Fruit fly (Drosophila melanogaster) whole organism, adult: ENCODE measurements around the gene CG3868.
A peak's percentile ranks its signal among the peaks of the same experiment; 100 is the strongest.

Experiments used
- CG11617 ChIP-seq: fragments of 200-800 bp; sonication (Bioruptor generic); optimal IDR thresholded peaks from 2 replicates; lab custom pipeline; 2017; ENCODE audit warnings: mild to moderate bottlenecking, missing biosample characterization, missing genetic modification reagents, missing genetic modification characterization
- CG12768 ChIP-seq: fragments of 200-800 bp; sonication (Bioruptor generic); optimal IDR thresholded peaks from 2 replicates; lab custom pipeline; 2017; ENCODE audit warnings: missing biosample characterization, missing genetic modification characterization, mild to moderate bottlenecking, moderate library complexity, missing genetic modification reagents
- CG14711 ChIP-seq: fragments of 200-800 bp; sonication (Bioruptor generic); optimal IDR thresholded peaks from 2 replicates; lab custom pipeline; 2018; ENCODE audit warnings: missing biosample characterization, mild to moderate bottlenecking, missing genetic modification characterization, moderate library complexity
- CG1620 ChIP-seq: fragments of 200-800 bp; sonication (Bioruptor generic); optimal IDR thresholded peaks from 2 replicates; lab custom pipeline; 2016; ENCODE audit warnings: missing biosample characterization, missing genetic modification characterization
- CG33017 ChIP-seq: fragments of 200-800 bp; sonication (Bioruptor generic); optimal IDR thresholded peaks from 2 replicates; lab custom pipeline; 2018; ENCODE audit warnings: missing biosample characterization, mild to moderate bottlenecking, missing genetic modification characterization, moderate library complexity
- CG5204 ChIP-seq: fragments of 200-800 bp; sonication (Bioruptor generic); optimal IDR thresholded peaks from 2 replicates; lab custom pipeline; 2016; ENCODE audit warnings: missing biosample characterization, missing genetic modification characterization
- CG7045 ChIP-seq: fragments of 200-800 bp; sonication (Bioruptor generic); optimal IDR thresholded peaks from 2 replicates; lab custom pipeline; 2017; ENCODE audit warnings: missing biosample characterization, mild to moderate bottlenecking, missing genetic modification characterization
- CG7101 ChIP-seq: fragments of 200-800 bp; sonication (Bioruptor generic); optimal IDR thresholded peaks from 2 replicates; lab custom pipeline; 2018; ENCODE audit warnings: missing biosample characterization, mild to moderate bottlenecking, missing genetic modification characterization, moderate library complexity
- Clk ChIP-seq: fragments of 200-800 bp; sonication (Bioruptor generic); optimal IDR thresholded peaks from 2 replicates; lab custom pipeline; 2017; ENCODE audit warnings: missing biosample characterization, missing genetic modification characterization
- Crg-1 ChIP-seq: fragments of 200-800 bp; sonication (Bioruptor generic); optimal IDR thresholded peaks from 2 replicates; lab custom pipeline; 2016; ENCODE audit warnings: missing biosample characterization, missing genetic modification characterization
- Hr96 ChIP-seq: fragments of 200-800 bp; sonication (Bioruptor generic); optimal IDR thresholded peaks from 2 replicates; lab custom pipeline; 2016; ENCODE audit warnings: missing biosample characterization, missing genetic modification characterization
- Mnt ChIP-seq: fragments of 200-800 bp; sonication (Bioruptor generic); optimal IDR thresholded peaks from 2 replicates; lab custom pipeline; 2016; ENCODE audit warnings: missing biosample characterization, mild to moderate bottlenecking, missing genetic modification characterization
- bab1 ChIP-seq: fragments of 200-800 bp; sonication (Bioruptor generic); optimal IDR thresholded peaks from 3 replicates; lab custom pipeline; 2019; ENCODE audit warnings: missing biosample characterization, mild to moderate bottlenecking, missing genetic modification characterization, moderate library complexity
- cic ChIP-seq: fragments of 200-800 bp; sonication (Bioruptor generic); optimal IDR thresholded peaks from 2 replicates; lab custom pipeline; 2017; ENCODE audit warnings: missing biosample characterization, mild to moderate bottlenecking, missing genetic modification characterization, moderate library complexity
- cnc ChIP-seq, 2 experiments: fragments of >200 bp; optimal IDR thresholded peaks; 2 replicates each; lab custom pipeline; 2017
- kay ChIP-seq: fragments of 200-800 bp; sonication (Bioruptor generic); peaks from one replicate; lab custom pipeline; 2016; ENCODE audit warnings: missing biosample characterization, missing genetic modification characterization, borderline replicate concordance
- ovo ChIP-seq: fragments of 200-800 bp; sonication (Bioruptor generic); optimal IDR thresholded peaks from 2 replicates; lab custom pipeline; 2016; ENCODE audit warnings: missing biosample characterization, missing genetic modification characterization
- pad ChIP-seq: fragments of 200-800 bp; sonication (Bioruptor generic); optimal IDR thresholded peaks from 3 replicates; lab custom pipeline; 2017; ENCODE audit warnings: missing biosample characterization, missing genetic modification characterization, mild to moderate bottlenecking, moderate library complexity, missing genetic modification reagents
- tj ChIP-seq: fragments of 200-800 bp; sonication (Bioruptor generic); optimal IDR thresholded peaks from 3 replicates; lab custom pipeline; 2017; ENCODE audit warnings: missing biosample characterization, mild to moderate bottlenecking, missing genetic modification characterization, moderate library complexity
- toe ChIP-seq: fragments of 200-800 bp; sonication (Bioruptor generic); optimal IDR thresholded peaks from 2 replicates; lab custom pipeline; 2016; ENCODE audit warnings: missing biosample characterization, missing genetic modification characterization

The CG3868 gene

DNA sequence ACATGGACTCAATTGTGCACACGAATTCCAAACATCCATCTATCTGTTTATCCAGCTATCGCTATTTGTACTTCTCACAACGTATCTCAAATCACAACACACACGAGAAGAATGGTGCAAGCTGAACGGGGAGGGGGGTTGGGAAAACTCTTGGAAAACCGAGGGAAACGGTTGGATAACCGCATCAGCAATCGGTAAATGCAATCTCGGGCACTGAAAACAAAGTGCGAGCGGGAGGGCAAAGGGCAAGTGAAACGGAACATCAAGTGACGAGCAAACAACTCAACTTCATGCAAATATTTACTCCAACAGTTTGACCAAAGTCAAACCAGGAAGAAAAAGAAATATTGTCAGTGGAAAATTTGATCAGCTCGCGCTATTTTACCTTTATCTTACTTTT, 44.3 kb upstream of the CG3868 start:
- TF ChIP-seq CG7045 (GFP tag; lab: Kevin White, UChicago) (no peak), kay (no peak)

DNA sequence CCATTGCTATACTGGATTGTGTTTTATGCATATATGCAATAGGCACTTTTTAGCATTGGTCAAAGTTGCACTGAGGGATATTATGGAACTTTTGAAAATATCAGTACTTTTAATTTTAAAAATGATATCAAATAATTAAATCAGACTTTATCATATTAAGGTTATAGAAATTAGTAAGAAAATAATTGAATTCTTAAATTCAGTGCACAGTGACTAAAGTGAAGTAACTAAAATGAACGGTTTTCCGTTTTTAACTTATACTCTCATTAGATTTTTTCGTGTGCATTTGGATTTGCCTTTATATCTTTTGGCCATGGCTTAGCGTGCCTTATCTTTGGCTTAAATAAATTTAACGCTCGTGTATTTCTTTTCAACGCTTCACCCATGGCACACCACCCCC, 38.1 kb upstream of the CG3868 start:
- TF ChIP-seq cnc (optimal IDR thresholded peaks at IDR 0.05; lab: Kevin White, UChicago) (no peak), Crg-1 (GFP tag; lab: Kevin White, UChicago) (no peak), CG5204 (GFP tag; lab: Kevin White, UChicago) (no peak), cic (no peak), CG12768 (GFP tag; lab: Kevin White, UChicago) (no peak), kay (no peak), CG7045 (GFP tag; lab: Kevin White, UChicago) (no peak), CG7101 (tag; lab: Kevin White, UChicago) (no peak), ovo (no peak), bab1 (no peak), Hr96 (GFP tag; lab: Kevin White, UChicago) (no peak), pad (no peak), CG14711 (no peak), CG33017 (tag; lab: Kevin White, UChicago) (no peak), toe (no peak), Mnt (GFP tag; lab: Kevin White, UChicago) (no peak), tj (no peak), CG11617 (GFP tag; lab: Kevin White, UChicago) (no peak)

dm6 chr3L:14432252-14432651, 29.7 kb upstream of the CG3868 start:
- TF ChIP-seq tj (no peak), CG11617 (GFP tag; lab: Kevin White, UChicago) (no peak), CG33017 (tag; lab: Kevin White, UChicago) (no peak), Crg-1 (GFP tag; lab: Kevin White, UChicago) (no peak), Mnt (GFP tag; lab: Kevin White, UChicago) (no peak), CG5204 (GFP tag; lab: Kevin White, UChicago) (no peak), ovo (no peak), pad (no peak), bab1 (no peak), CG1620 (GFP tag; lab: Kevin White, UChicago) (no peak), cic (no peak), toe (no peak), CG14711 (no peak)

dm6 chr3L:14428958-14429357, 26.4 kb upstream of the CG3868 start:
- TF ChIP-seq toe (no peak), CG33017 (tag; lab: Kevin White, UChicago) (no peak), CG7045 (GFP tag; lab: Kevin White, UChicago) (no peak), Clk (GFP tag; lab: Kevin White, UChicago) (no peak), Crg-1 (GFP tag; lab: Kevin White, UChicago) (no peak), CG7101 (tag; lab: Kevin White, UChicago) (no peak), bab1 (no peak)

dm6 chr3L:14427292-14427729, 24.8 kb upstream of the CG3868 start:
- TF ChIP-seq CG11617 (GFP tag; lab: Kevin White, UChicago) = peak; percentile 15
- no peak for TF ChIP-seq cnc (optimal IDR thresholded peaks at IDR 0.05; lab: Kevin White, UChicago)
- no peak for TF ChIP-seq CG7045 (GFP tag; lab: Kevin White, UChicago)
- peak; percentile 16 for TF ChIP-seq CG1620 (GFP tag; lab: Kevin White, UChicago)
- TF ChIP-seq CG12768 (GFP tag; lab: Kevin White, UChicago) = peak; percentile 69
- peak; percentile 65 for TF ChIP-seq bab1
- TF ChIP-seq CG5204 (GFP tag; lab: Kevin White, UChicago) = no peak
- TF ChIP-seq ovo = peak; percentile 36
- TF ChIP-seq pad = peak; percentile 18
- TF ChIP-seq kay = peak; percentile 30
- TF ChIP-seq CG14711 = peak; percentile 30
- peak; percentile 75 for TF ChIP-seq tj
- TF ChIP-seq Crg-1 (GFP tag; lab: Kevin White, UChicago) = no peak
- peak; percentile 14 for TF ChIP-seq Clk (GFP tag; lab: Kevin White, UChicago)
- TF ChIP-seq CG33017 (tag; lab: Kevin White, UChicago) = peak; percentile 15
- TF ChIP-seq Mnt (GFP tag; lab: Kevin White, UChicago) = peak; percentile 69
- no peak for TF ChIP-seq Hr96 (GFP tag; lab: Kevin White, UChicago)
- peak; percentile 10 for TF ChIP-seq cic
- peak; percentile 59 for TF ChIP-seq CG7101 (tag; lab: Kevin White, UChicago)
- TF ChIP-seq toe = peak; percentile 23

DNA sequence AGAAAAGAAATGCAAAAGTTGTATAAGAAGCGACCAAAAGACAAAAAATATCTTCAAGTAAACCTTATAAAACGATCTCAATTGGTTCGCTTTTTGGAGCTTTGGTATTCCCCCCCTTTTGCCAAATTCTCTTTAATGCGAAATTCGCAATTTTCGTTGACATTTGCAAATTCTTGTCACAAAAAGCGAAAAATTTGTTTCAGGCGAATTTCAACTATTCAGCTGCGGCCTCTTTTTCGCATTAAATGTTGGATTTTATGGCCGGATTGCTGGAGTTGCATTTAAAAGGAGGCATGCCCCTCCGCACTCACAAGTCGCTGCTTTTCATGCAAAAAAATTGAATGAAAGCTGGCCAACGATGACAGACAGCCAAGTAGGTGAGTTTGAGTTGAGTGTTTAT, 22.6 kb upstream of the CG3868 start:
- no peak for TF ChIP-seq CG12768 (GFP tag; lab: Kevin White, UChicago)
- peak; percentile 96 for TF ChIP-seq tj

DNA sequence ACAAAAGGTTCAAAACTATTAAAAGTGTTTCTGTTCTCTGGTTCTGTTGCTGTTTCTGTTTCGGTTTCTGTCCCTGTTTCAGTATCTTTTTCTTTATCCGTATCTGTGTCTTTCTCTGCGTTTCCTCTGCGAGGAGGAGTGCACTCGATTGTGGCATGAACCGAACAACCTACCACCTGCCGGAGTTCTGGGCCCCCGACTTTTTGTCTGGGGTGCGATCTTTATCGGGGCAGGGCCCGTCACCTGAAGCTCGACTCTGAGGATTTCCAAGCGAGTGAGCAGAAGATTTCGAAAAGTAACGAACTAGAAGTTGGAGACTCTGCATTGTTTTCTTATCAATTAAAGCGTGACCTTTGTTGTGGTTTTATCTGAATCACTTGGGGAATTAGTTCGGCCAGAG, 21.1 kb upstream of the CG3868 start:
- TF ChIP-seq CG11617 (GFP tag; lab: Kevin White, UChicago) = no peak
- no peak for TF ChIP-seq Mnt (GFP tag; lab: Kevin White, UChicago)
- TF ChIP-seq bab1 = no peak
- no peak for TF ChIP-seq CG12768 (GFP tag; lab: Kevin White, UChicago)
- no peak for TF ChIP-seq CG5204 (GFP tag; lab: Kevin White, UChicago)
- no peak for TF ChIP-seq CG33017 (tag; lab: Kevin White, UChicago)
- TF ChIP-seq Hr96 (GFP tag; lab: Kevin White, UChicago) = no peak
- no peak for TF ChIP-seq CG7045 (GFP tag; lab: Kevin White, UChicago)
- no peak for TF ChIP-seq kay
